Worm (Caenorhabditis elegans): ENCODE measurements around the gene clc-1.

ce11 chrX:11085162-11085561, 37.9 kb downstream of the clc-1 start, which contains the start of gene W04G3.7:
- TF ChIP-seq ama-1 (optimal IDR thresholded peaks at IDR 0.05) (no peak), skn-1 (tag; optimal IDR thresholded peaks at IDR 0.05) (no peak), nhr-237 (tag; optimal IDR thresholded peaks at IDR 0.05) (no peak), unc-30 (tag; optimal IDR thresholded peaks at IDR 0.05) (no peak), ztf-11 (tag; optimal IDR thresholded peaks at IDR 0.05) (no peak), mep-1 (tag; optimal IDR thresholded peaks at IDR 0.05) (no peak), nhr-84 (tag; optimal IDR thresholded peaks at IDR 0.05) (no peak)

All from whole organism, L1 larva.